Fruit fly (Drosophila melanogaster): ENCODE measurements around the gene Hacd1.
A peak's percentile ranks its signal among the peaks of the same experiment; 100 is the strongest.

The Hacd1 gene

dm6 chr2L:12010877-12011666 lies 9.0 kb upstream of the Hacd1 start:
- TF ChIP-seq pan (optimal IDR thresholded peaks at IDR 0.05) (no peak), Hnf4 (GFP tag; optimal IDR thresholded peaks at IDR 0.05) (peak; percentile 75), Mio (GFP tag; optimal IDR thresholded peaks at IDR 0.05) (peak; percentile 32), sage (GFP tag; optimal IDR thresholded peaks at IDR 0.05) (peak; percentile 84), fru (GFP tag; optimal IDR thresholded peaks at IDR 0.05) (peak; percentile 91), ey (GFP tag; optimal IDR thresholded peaks at IDR 0.05) (peak; percentile 92), Rel (GFP tag; optimal IDR thresholded peaks at IDR 0.05) (no peak), Rel (tag; optimal IDR thresholded peaks at IDR 0.05) (peak; percentile 69), Abd-B (GFP tag; optimal IDR thresholded peaks at IDR 0.05) (no peak), N (GFP tag; optimal IDR thresholded peaks at IDR 0.05) (no peak), Dfd (GFP tag; optimal IDR thresholded peaks at IDR 0.05) (no peak), brk (GFP tag; optimal IDR thresholded peaks at IDR 0.05) (no peak), rgr (GFP tag; optimal IDR thresholded peaks at IDR 0.05) (peak; percentile 86), psq (GFP tag; optimal IDR thresholded peaks at IDR 0.05) (peak; percentile 76), CrebA (GFP tag; optimal IDR thresholded peaks at IDR 0.05; ENCODE audit: borderline replicate concordance) (no peak), h (GFP tag; optimal IDR thresholded peaks at IDR 0.05) (peak; percentile 92), CG9705 (GFP tag; optimal IDR thresholded peaks at IDR 0.05) (peak; percentile 95), woc (GFP tag; optimal IDR thresholded peaks at IDR 0.05) (peak; percentile 91), usp (GFP tag; optimal IDR thresholded peaks at IDR 0.05) (no peak), lola (GFP tag; optimal IDR thresholded peaks at IDR 0.05) (no peak), OdsH (GFP tag; optimal IDR thresholded peaks at IDR 0.05) (peak; percentile 91), Myc (optimal IDR thresholded peaks at IDR 0.05) (no peak), tai (GFP tag; optimal IDR thresholded peaks at IDR 0.05) (no peak), sv (GFP tag; optimal IDR thresholded peaks at IDR 0.05) (peak; percentile 84), GATAd (GFP tag; optimal IDR thresholded peaks at IDR 0.05) (no peak), jim (GFP tag; optimal IDR thresholded peaks at IDR 0.05) (no peak), br (GFP tag; optimal IDR thresholded peaks at IDR 0.05) (peak; percentile 92), CG32264 (GFP tag; optimal IDR thresholded peaks at IDR 0.05) (peak; percentile 56), Hr78 (GFP tag; optimal IDR thresholded peaks at IDR 0.05) (no peak), Vsx2 (GFP tag; optimal IDR thresholded peaks at IDR 0.05; ENCODE audit: partially characterized antibody) (no peak), dsf (GFP tag; optimal IDR thresholded peaks at IDR 0.05; ENCODE audit: borderline replicate concordance) (peak; percentile 4), foxo (GFP tag; optimal IDR thresholded peaks at IDR 0.05) (peak in 1 of 2 experiments; percentile 92), Sp1 (GFP tag; optimal IDR thresholded peaks at IDR 0.05) (peak; percentile 96), Jra (GFP tag; optimal IDR thresholded peaks at IDR 0.05) (peak; percentile 77), Dif (GFP tag; optimal IDR thresholded peaks at IDR 0.05; ENCODE audit: partially characterized antibody) (no peak), HLH106 (tag; optimal IDR thresholded peaks at IDR 0.05) (peak; percentile 97), dl (GFP tag; optimal IDR thresholded peaks at IDR 0.05; ENCODE audit: insufficient read depth in 1 of 2, partially characterized antibody in 2 of 2) (peak; percentile 46 to 78), dmrt93B (GFP tag; optimal IDR thresholded peaks at IDR 0.05) (peak; percentile 91), Hr83 (GFP tag; optimal IDR thresholded peaks at IDR 0.05; ENCODE audit: poor library complexity, severe bottlenecking) (peak; percentile 2)

- no peak for TF ChIP-seq Hr78 (GFP tag; optimal IDR thresholded peaks at IDR 0.05)
- no peak for TF ChIP-seq sage (GFP tag; optimal IDR thresholded peaks at IDR 0.05)
- no peak for TF ChIP-seq jim (GFP tag; optimal IDR thresholded peaks at IDR 0.05)
- TF ChIP-seq CrebA (GFP tag; optimal IDR thresholded peaks at IDR 0.05; ENCODE audit: borderline replicate concordance), result no peak
- peak; percentile 57 for TF ChIP-seq Hr83 (GFP tag; optimal IDR thresholded peaks at IDR 0.05; ENCODE audit: poor library complexity, severe bottlenecking)
- no peak for TF ChIP-seq woc (GFP tag; optimal IDR thresholded peaks at IDR 0.05)
- peak; percentile 70 for TF ChIP-seq h (GFP tag; optimal IDR thresholded peaks at IDR 0.05)
- TF ChIP-seq Jra (GFP tag; optimal IDR thresholded peaks at IDR 0.05), result peak; percentile 51
- no peak for TF ChIP-seq pan (optimal IDR thresholded peaks at IDR 0.05)
- TF ChIP-seq rgr (GFP tag; optimal IDR thresholded peaks at IDR 0.05), result no peak
- no peak for TF ChIP-seq sv (GFP tag; optimal IDR thresholded peaks at IDR 0.05)
- no peak for TF ChIP-seq CG32264 (GFP tag; optimal IDR thresholded peaks at IDR 0.05)
- TF ChIP-seq Hnf4 (GFP tag; optimal IDR thresholded peaks at IDR 0.05), result peak; percentile 49
- TF ChIP-seq br (GFP tag; optimal IDR thresholded peaks at IDR 0.05), result peak; percentile 39
- no peak for TF ChIP-seq ey (GFP tag; optimal IDR thresholded peaks at IDR 0.05)
- TF ChIP-seq Rel (GFP tag; optimal IDR thresholded peaks at IDR 0.05), result no peak
- TF ChIP-seq Rel (tag; optimal IDR thresholded peaks at IDR 0.05), result peak; percentile 81
- TF ChIP-seq dl (GFP tag; optimal IDR thresholded peaks at IDR 0.05; ENCODE audit: insufficient read depth in 1 of 2, partially characterized antibody in 2 of 2), result peak; percentile 61 to 69
- TF ChIP-seq brk (GFP tag; optimal IDR thresholded peaks at IDR 0.05), result no peak
- TF ChIP-seq Vsx2 (GFP tag; optimal IDR thresholded peaks at IDR 0.05; ENCODE audit: partially characterized antibody), result no peak
- TF ChIP-seq Sp1 (GFP tag; optimal IDR thresholded peaks at IDR 0.05), result peak; percentile 45
- no peak for TF ChIP-seq dsf (GFP tag; optimal IDR thresholded peaks at IDR 0.05; ENCODE audit: borderline replicate concordance)
- peak; percentile 17 for TF ChIP-seq fru (GFP tag; optimal IDR thresholded peaks at IDR 0.05)
- TF ChIP-seq foxo (GFP tag; optimal IDR thresholded peaks at IDR 0.05), result peak in 1 of 2 experiments; percentile 22
- no peak for TF ChIP-seq usp (GFP tag; optimal IDR thresholded peaks at IDR 0.05)
- TF ChIP-seq Dfd (GFP tag; optimal IDR thresholded peaks at IDR 0.05), result no peak
- no peak for TF ChIP-seq GATAd (GFP tag; optimal IDR thresholded peaks at IDR 0.05)
- TF ChIP-seq HLH106 (tag; optimal IDR thresholded peaks at IDR 0.05), result peak; percentile 13
- no peak for TF ChIP-seq Myc (optimal IDR thresholded peaks at IDR 0.05)
- no peak for TF ChIP-seq tai (GFP tag; optimal IDR thresholded peaks at IDR 0.05)
- peak; percentile 12 for TF ChIP-seq psq (GFP tag; optimal IDR thresholded peaks at IDR 0.05)
- TF ChIP-seq CG9705 (GFP tag; optimal IDR thresholded peaks at IDR 0.05), result no peak
- TF ChIP-seq N (GFP tag; optimal IDR thresholded peaks at IDR 0.05), result no peak
- no peak for TF ChIP-seq OdsH (GFP tag; optimal IDR thresholded peaks at IDR 0.05)
- no peak for TF ChIP-seq Dif (GFP tag; optimal IDR thresholded peaks at IDR 0.05; ENCODE audit: partially characterized antibody)
- no peak for TF ChIP-seq Abd-B (GFP tag; optimal IDR thresholded peaks at IDR 0.05)
- TF ChIP-seq lola (GFP tag; optimal IDR thresholded peaks at IDR 0.05), result no peak
- TF ChIP-seq Mio (GFP tag; optimal IDR thresholded peaks at IDR 0.05), result peak; percentile 4
Observed at dm6 chr2L:12010100-12010876, 8.2 kb upstream of the Hacd1 start.
